Fruit fly (Drosophila melanogaster) whole organism, embryonic: ENCODE data around the gene CG33269.

Experiments used
- Aef1 ChIP-seq: fragments of 200-800 bp; sonication (Bioruptor generic); IDR thresholded peaks from 3 replicates; pipeline ENCODE4 v1.3.6; 2022; ENCODE audit warnings: missing biosample characterization, missing genetic modification characterization
- Bgb ChIP-seq: fragments of 200-800 bp; sonication (Bioruptor generic); IDR thresholded peaks from 2 replicates; pipeline ENCODE4 v1.3.6; 2022; ENCODE audit warnings: missing biosample characterization, missing genetic modification characterization; ENCODE audit not compliant: partially characterized antibody
- CG13296 ChIP-seq: fragments of 200-800 bp; sonication (Bioruptor generic); optimal IDR thresholded peaks from 3 replicates; lab custom pipeline; 2018; ENCODE audit warnings: missing biosample characterization, mild to moderate bottlenecking, missing genetic modification characterization
- CG13775 ChIP-seq: fragments of 200-800 bp; sonication (Bioruptor generic); optimal IDR thresholded peaks from 3 replicates; lab custom pipeline; 2017; ENCODE audit warnings: missing biosample characterization, mild to moderate bottlenecking, missing genetic modification characterization
- CG14441 ChIP-seq: fragments of 200-800 bp; sonication (Bioruptor generic); IDR thresholded peaks from 2 replicates; pipeline ENCODE4 v1.3.6; 2022; ENCODE audit warnings: missing biosample characterization, missing genetic modification characterization
- CG17359 ChIP-seq: fragments of 200-800 bp; sonication (Bioruptor generic); optimal IDR thresholded peaks from 3 replicates; lab custom pipeline; 2018; ENCODE audit warnings: missing biosample characterization, mild to moderate bottlenecking, missing genetic modification characterization, moderate library complexity
- CG18599 ChIP-seq: fragments of 200-800 bp; sonication (Bioruptor generic); optimal IDR thresholded peaks from 3 replicates; lab custom pipeline; 2017; ENCODE audit warnings: missing biosample characterization, missing genetic modification characterization, mild to moderate bottlenecking, moderate library complexity, missing genetic modification reagents
- CG2120 ChIP-seq: fragments of 200-800 bp; sonication (Bioruptor generic); optimal IDR thresholded peaks from 3 replicates; lab custom pipeline; 2016; ENCODE audit warnings: missing biosample characterization, missing genetic modification characterization
- CG2678 ChIP-seq: fragments of 200-800 bp; sonication (Bioruptor generic); optimal IDR thresholded peaks from 3 replicates; lab custom pipeline; 2019; ENCODE audit warnings: missing biosample characterization, mild to moderate bottlenecking, missing genetic modification characterization, moderate library complexity
- CG32532 ChIP-seq: fragments of 200-800 bp; sonication (Bioruptor generic); IDR thresholded peaks from 2 replicates; pipeline ENCODE4 v1.3.6; 2022; ENCODE audit warnings: missing biosample characterization, missing genetic modification characterization
- CG7839 ChIP-seq: fragments of 200-800 bp; sonication (Bioruptor generic); optimal IDR thresholded peaks from 3 replicates; lab custom pipeline; 2018; ENCODE audit warnings: missing biosample characterization, mild to moderate bottlenecking, missing genetic modification characterization, moderate library complexity
- CG7963 ChIP-seq: fragments of 200-800 bp; sonication (Bioruptor generic); IDR thresholded peaks from 3 replicates; pipeline ENCODE4 v1.3.6; 2022; ENCODE audit warnings: missing biosample characterization, missing genetic modification characterization; ENCODE audit not compliant: partially characterized antibody
- CTCF ChIP-seq: fragments of 200-800 bp; sonication (Bioruptor generic); optimal IDR thresholded peaks from 2 replicates; lab custom pipeline; 2017; ENCODE audit warnings: missing biosample characterization, mild to moderate bottlenecking, missing genetic modification characterization, moderate library complexity
- Camta ChIP-seq: fragments of 200-800 bp; sonication (Bioruptor generic); optimal IDR thresholded peaks from 2 replicates; lab custom pipeline; 2016; ENCODE audit warnings: missing biosample characterization, missing genetic modification characterization
- Dip3 ChIP-seq: fragments of 200-800 bp; sonication (Bioruptor generic); optimal IDR thresholded peaks from 3 replicates; lab custom pipeline; 2016; ENCODE audit warnings: missing biosample characterization, missing genetic modification characterization
- NFAT ChIP-seq: fragments of 200-800 bp; sonication (Bioruptor generic); IDR thresholded peaks from 2 replicates; pipeline ENCODE4 v1.3.6; 2022; ENCODE audit warnings: missing biosample characterization, missing genetic modification characterization
- Ptx1 ChIP-seq: fragments of 200-800 bp; sonication (Bioruptor generic); IDR thresholded peaks from 2 replicates; pipeline ENCODE4 v1.3.6; 2022; ENCODE audit warnings: missing biosample characterization, missing genetic modification characterization
- Sry-δ ChIP-seq: fragments of 200-800 bp; sonication (Bioruptor generic); optimal IDR thresholded peaks from 2 replicates; lab custom pipeline; 2016; ENCODE audit warnings: missing biosample characterization, missing genetic modification characterization
- Vsx1 ChIP-seq: fragments of 200-800 bp; sonication (Bioruptor generic); optimal IDR thresholded peaks from 2 replicates; lab custom pipeline; 2017; ENCODE audit warnings: missing biosample characterization, mild to moderate bottlenecking, missing genetic modification characterization, missing genetic modification reagents
- abd-A ChIP-seq: fragments of 200-800 bp; sonication (Bioruptor generic); optimal IDR thresholded peaks from 3 replicates; lab custom pipeline; 2019; ENCODE audit warnings: missing biosample characterization, mild to moderate bottlenecking, missing genetic modification characterization, moderate library complexity
- bsh ChIP-seq, 2 experiments: fragments of 200-800 bp; sonication (Bioruptor generic); optimal IDR thresholded peaks; 2 replicates each; lab custom pipeline; 2017 to 2018; ENCODE audit warnings: mild to moderate bottlenecking in 2 of 2, missing biosample characterization in 2 of 2, missing genetic modification characterization in 2 of 2, moderate library complexity in 1 of 2
- chif ChIP-seq, 2 experiments: fragments of 200-800 bp; sonication (Bioruptor generic); optimal IDR thresholded peaks; 3 replicates each; lab custom pipeline; 2016; ENCODE audit warnings: missing biosample characterization in 2 of 2, missing genetic modification characterization in 2 of 2
- disco-r ChIP-seq: fragments of 200-800 bp; sonication (Bioruptor generic); optimal IDR thresholded peaks from 2 replicates; lab custom pipeline; 2016; ENCODE audit warnings: missing biosample characterization, missing genetic modification characterization
- gro ChIP-seq: fragments of 200-800 bp; sonication (Bioruptor generic); optimal IDR thresholded peaks from 2 replicates; lab custom pipeline; 2016; ENCODE audit warnings: missing biosample characterization, missing genetic modification characterization
- lab ChIP-seq: fragments of 200-800 bp; sonication (Bioruptor generic); optimal IDR thresholded peaks from 3 replicates; lab custom pipeline; 2017; ENCODE audit warnings: missing biosample characterization, missing genetic modification characterization, mild to moderate bottlenecking, moderate library complexity, missing genetic modification reagents
- lilli ChIP-seq: fragments of 200-800 bp; sonication (Bioruptor generic); optimal IDR thresholded peaks from 3 replicates; lab custom pipeline; 2016; ENCODE audit warnings: missing biosample characterization, missing genetic modification characterization
- otp ChIP-seq: fragments of 200-800 bp; sonication (Bioruptor generic); IDR thresholded peaks from 3 replicates; pipeline ENCODE4, ENCODE4 v1.3.6; 2022; ENCODE audit warnings: missing biosample characterization, missing genetic modification characterization
- pan ChIP-seq, 4 experiments: fragments of >200 bp in 3 of 4; fragments of 200-800 bp in 1 of 4; sonication (Bioruptor generic) in 1 of 4; optimal IDR thresholded peaks in 3 of 4; IDR thresholded peaks in 1 of 4; 2 replicates each; pipeline versions ENCODE4 v1.3.6 to Lab custom; 2017 to 2022; ENCODE audit warnings: missing biosample characterization in 2 of 4, missing genetic modification characterization in 2 of 4, mixed read lengths in 1 of 4
- prd ChIP-seq, 3 experiments: fragments of >200 bp in 2 of 3; fragments of 200-800 bp in 1 of 3; sonication (Bioruptor generic) in 1 of 3; optimal IDR thresholded peaks in 2 of 3; IDR thresholded peaks in 1 of 3; 2 replicates in 2 of 3; 3 replicates in 1 of 3; pipeline versions ENCODE4 v1.3.6 to Lab custom; 2017 to 2022; ENCODE audit warnings: missing biosample characterization in 1 of 3, missing genetic modification characterization in 1 of 3
- ranshi ChIP-seq: fragments of 200-800 bp; sonication (Bioruptor generic); IDR thresholded peaks from 2 replicates; pipeline ENCODE4 v1.3.6; 2022; ENCODE audit warnings: missing biosample characterization, missing genetic modification characterization
- ro ChIP-seq: fragments of 200-800 bp; sonication (Bioruptor generic); IDR thresholded peaks from 2 replicates; pipeline ENCODE4 v1.3.6; 2022; ENCODE audit warnings: missing biosample characterization, missing genetic modification characterization
- sd ChIP-seq: fragments of 200-800 bp; sonication (Bioruptor generic); optimal IDR thresholded peaks from 3 replicates; lab custom pipeline; 2018; ENCODE audit warnings: missing biosample characterization, mild to moderate bottlenecking, missing genetic modification characterization, moderate library complexity
- sens ChIP-seq: fragments of 200-800 bp; sonication (Bioruptor generic); peaks from one replicate; lab custom pipeline; 2016; ENCODE audit warnings: missing biosample characterization, missing genetic modification characterization
- seq ChIP-seq: fragments of 200-800 bp; sonication (Bioruptor generic); IDR thresholded peaks from 2 replicates; pipeline ENCODE4 v1.3.6; 2022; ENCODE audit warnings: missing biosample characterization, missing genetic modification characterization
- shn ChIP-seq: fragments of 200-800 bp; sonication (Bioruptor generic); optimal IDR thresholded peaks from 3 replicates; lab custom pipeline; 2016; ENCODE audit warnings: missing biosample characterization, missing genetic modification characterization
- sim ChIP-seq: fragments of 200-800 bp; sonication (Bioruptor generic); IDR thresholded peaks from 2 replicates; pipeline ENCODE4 v1.3.6; 2022; ENCODE audit warnings: missing biosample characterization, missing genetic modification characterization
- unc-4 ChIP-seq: fragments of 200-800 bp; sonication (Bioruptor generic); IDR thresholded peaks from 2 replicates; pipeline ENCODE4 v1.3.6; 2022; ENCODE audit warnings: missing biosample characterization, missing genetic modification characterization; ENCODE audit not compliant: partially characterized antibody
- zf30C ChIP-seq: fragments of 200-800 bp; sonication (Bioruptor generic); optimal IDR thresholded peaks from 3 replicates; lab custom pipeline; 2018; ENCODE audit warnings: missing biosample characterization, mild to moderate bottlenecking, missing genetic modification characterization

Gene CG33269

dm6 chr3L:11536132-11536531 is 45.9 kb downstream of the CG33269 start (continued):
- TF ChIP-seq ro (GFP tag; lab: Robert Waterston, UW) (no peak), disco-r (GFP tag; lab: Kevin White, UChicago) (no peak), pan (optimal IDR thresholded peaks at IDR 0.05; lab: Kevin White, UChicago) (no peak), pan (GFP tag; optimal IDR thresholded peaks at IDR 0.05 in 1 of 2, IDR thresholded peaks at IDR 0.05 in 1 of 2) (peak in 1 of 2 experiments; percentile 42), Dip3 (GFP tag; lab: Kevin White, UChicago) (no peak), zf30C (no peak), unc-4 (GFP tag; lab: Robert Waterston, UW) (no peak), sens (GFP tag; lab: Kevin White, UChicago) (peak; percentile 83), CG7839 (tag; lab: Kevin White, UChicago) (peak; percentile 12), prd (optimal IDR thresholded peaks at IDR 0.05; lab: Kevin White, UChicago) (no peak), prd (GFP tag; IDR thresholded peaks at IDR 0.05; lab: Robert Waterston, UW) (peak; percentile 39; the same call in 2 of the 3 replicates), seq (GFP tag; lab: Robert Waterston, UW) (peak; percentile 56; the same call in 1 of the 2 replicates), Bgb (no peak), Ptx1 (GFP tag; lab: Robert Waterston, UW) (peak; percentile 54), Sry-δ (no peak), CG17359 (peak; percentile 20), CG14441 (peak; percentile 27; the same call in 1 of the 2 replicates), lilli (no peak), otp (GFP tag; lab: Robert Waterston, UW) (0 out of 3 replicates have a peak, but pooled peaks have one; percentile 19), Aef1 (GFP tag; lab: Robert Waterston, UW) (peak; percentile 16; the same call in 1 of the 3 replicates), CTCF (no peak), bsh (GFP tag; optimal IDR thresholded peaks at IDR 0.05; lab: Kevin White, UChicago) (peak in 1 of 2 experiments; percentile 41), CG18599 (GFP tag; lab: Kevin White, UChicago) (peak; percentile 29), CG13775 (GFP tag; lab: Kevin White, UChicago) (no peak), ranshi (GFP tag; lab: Robert Waterston, UW) (peak; percentile 59), CG32532 (GFP tag; lab: Robert Waterston, UW) (peak; percentile 58; the same call in 1 of the 2 replicates), gro (GFP tag; lab: Kevin White, UChicago) (no peak), sim (no peak; the same call in 1 of the 2 replicates), abd-A (no peak), shn (GFP tag; lab: Kevin White, UChicago) (no peak), NFAT (GFP tag; lab: Robert Waterston, UW) (no peak), CG13296 (peak; percentile 24), chif (GFP tag; optimal IDR thresholded peaks at IDR 0.05; lab: Kevin White, UChicago) (peak in 1 of 2 experiments; percentile 0), CG2678 (tag; lab: Kevin White, UChicago) (peak; percentile 29), Vsx1 (GFP tag; lab: Kevin White, UChicago) (peak; percentile 15), CG2120 (GFP tag; lab: Kevin White, UChicago) (peak; percentile 7), Camta (GFP tag; lab: Kevin White, UChicago) (no peak), lab (GFP tag; lab: Kevin White, UChicago) (peak; percentile 37), sd (tag; lab: Kevin White, UChicago) (no peak), CG7963 (GFP tag; lab: Robert Waterston, UW) (no peak)
